Worm (Caenorhabditis elegans) whole organism, mixed stage, embryonic: ENCODE data around the gene B0034.1.

Experiments
- M03D4.4 ChIP-seq: sonication (generic microtip); optimal IDR thresholded peaks from 2 replicates; lab custom pipeline; 2017; ENCODE audit warnings: mild to moderate bottlenecking, missing genetic modification characterization, missing compliant biosample characterization
- ces-1 ChIP-seq: fragments of 150-350 bp; optimal IDR thresholded peaks from 2 replicates; lab custom pipeline; 2014; ENCODE audit warnings: missing biosample characterization, missing genetic modification reagents, missing genetic modification characterization
- hlh-1 ChIP-seq: fragments of 150-350 bp; optimal IDR thresholded peaks from 2 replicates; lab custom pipeline; 2014; ENCODE audit warnings: missing biosample characterization, missing genetic modification reagents, missing genetic modification characterization
- lin-32 ChIP-seq: fragments of 200-800 bp; sonication (Bioruptor generic); optimal IDR thresholded peaks from 2 replicates; lab custom pipeline; 2018; ENCODE audit warnings: mild to moderate bottlenecking, missing genetic modification characterization, missing compliant biosample characterization
- nhr-76 ChIP-seq: sonication (generic microtip); optimal IDR thresholded peaks from 2 replicates; lab custom pipeline; 2017; ENCODE audit warnings: missing biosample characterization, missing genetic modification characterization
- pha-4 ChIP-seq: fragments of 150-350 bp; optimal IDR thresholded peaks from 2 replicates; lab custom pipeline; 2018; ENCODE audit warnings: missing biosample characterization, missing genetic modification reagents, missing genetic modification characterization
- unc-62 ChIP-seq: fragments of 150-350 bp; optimal IDR thresholded peaks from 2 replicates; lab custom pipeline; 2014; ENCODE audit warnings: missing biosample characterization, missing genetic modification reagents, missing genetic modification characterization

DNA sequence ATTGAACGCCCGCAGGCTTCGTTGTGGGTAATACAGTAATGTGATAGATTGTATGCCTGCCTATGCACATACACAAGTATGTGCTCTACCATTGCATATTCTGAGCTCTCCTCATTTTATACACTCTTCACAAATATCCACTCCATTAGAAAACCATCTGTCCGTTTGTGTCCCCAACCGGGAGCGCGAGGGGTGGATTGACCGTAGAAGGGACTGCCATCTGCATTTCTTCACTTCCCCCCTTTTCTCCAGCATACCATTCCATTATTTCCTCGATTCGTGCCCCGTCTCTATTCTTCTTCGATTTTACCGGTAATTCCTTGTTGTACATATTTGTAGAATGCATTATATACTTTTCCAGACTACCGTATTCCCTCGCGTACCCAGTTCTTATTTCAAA, 35.0 kb upstream of the B0034.1 start:
- TF ChIP-seq pha-4 (tag; lab: Kevin White, UChicago) (no peak), nhr-76 (no peak), unc-62 (GFP tag; lab: Kevin White, UChicago) (no peak), ces-1 (GFP tag; lab: Kevin White, UChicago) (no peak), lin-32 (GFP tag; lab: Kevin White, UChicago) (peak; percentile 63), hlh-1 (tag; lab: Kevin White, UChicago) (no peak), M03D4.4 (tag; lab: Kevin White, UChicago) (no peak)
